Fruit fly (Drosophila melanogaster): ENCODE measurements around the gene pzg.

DNA sequence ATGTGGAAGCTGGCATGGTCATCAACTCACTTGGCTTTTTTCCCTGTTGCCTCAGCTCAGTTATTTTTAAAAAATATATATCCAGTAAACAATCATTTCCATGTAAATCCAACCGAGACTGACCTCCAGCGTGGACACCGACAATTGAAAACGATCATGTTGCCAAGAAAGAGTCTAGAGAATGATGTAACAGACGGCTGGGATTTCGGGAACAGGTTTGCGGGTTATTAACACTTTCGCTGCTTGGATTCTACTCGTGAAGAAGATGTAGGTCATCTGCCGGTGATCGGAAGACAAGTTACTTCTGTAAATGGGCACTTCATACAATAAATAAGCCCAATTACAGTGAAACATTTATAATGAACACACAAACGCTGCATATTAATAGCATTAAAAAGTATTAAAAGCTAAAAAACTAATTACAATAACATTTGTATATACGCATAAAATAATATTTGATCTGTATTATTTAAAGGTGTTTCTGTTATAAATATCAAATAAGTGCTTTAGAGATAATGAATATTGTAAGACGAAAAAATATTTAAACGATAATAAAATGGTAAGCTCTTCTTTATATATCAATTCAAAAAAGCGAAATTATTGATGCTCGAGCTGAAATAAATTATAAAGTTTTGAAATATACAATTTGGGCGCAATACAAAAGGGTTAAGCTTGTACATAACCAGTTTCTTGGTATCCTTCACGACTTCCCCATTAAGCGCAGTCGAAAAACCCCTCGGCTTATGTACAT, 16.0 kb downstream of the pzg start:
- TF ChIP-seq CTCF (optimal IDR thresholded peaks at IDR 0.05), result no peak
- TF ChIP-seq CG8478 (optimal IDR thresholded peaks at IDR 0.05), result no peak

Data from S2 (cell line).